Worm (Caenorhabditis elegans) whole organism, L4 larva: ENCODE results near the gene tax-4.

ENCODE experiments used
- D1046.2 ChIP-seq: fragments of 200-800 bp; sonication (Bioruptor generic); IDR thresholded peaks from 2 replicates; pipeline ENCODE4 v1.3.6; 2022; ENCODE audit warnings: missing genetic modification characterization, missing compliant biosample characterization
- F10B5.3 ChIP-seq: sonication (generic microtip); optimal IDR thresholded peaks from 2 replicates; lab custom pipeline; 2016; ENCODE audit warnings: mild to moderate bottlenecking, missing genetic modification characterization, missing compliant biosample characterization
- F26F4.8 ChIP-seq: fragments of 200-800 bp; sonication (Bioruptor generic); conservative IDR thresholded peaks from 2 replicates; pipeline ENCODE4 v1.3.6; 2022; ENCODE audit warnings: missing genetic modification characterization, missing compliant biosample characterization
- F37D6.2 ChIP-seq: sonication (generic microtip); optimal IDR thresholded peaks from 2 replicates; lab custom pipeline; 2016; ENCODE audit warnings: mild to moderate bottlenecking, missing genetic modification characterization, missing compliant biosample characterization
- Y105C5A.15 ChIP-seq: fragments of 200-800 bp; sonication (Bioruptor generic); IDR thresholded peaks from 2 replicates; pipeline ENCODE4 v1.3.6; 2022; ENCODE audit warnings: missing genetic modification characterization, missing compliant biosample characterization
- ZK337.2 ChIP-seq: fragments of 200-800 bp; sonication (Bioruptor generic); IDR thresholded peaks from 2 replicates; pipeline ENCODE4 v1.3.6; 2022; ENCODE audit warnings: missing genetic modification reagents, missing genetic modification characterization, missing compliant biosample characterization
- ZK546.5 ChIP-seq, 2 experiments: sonication (generic microtip); optimal IDR thresholded peaks; 2 replicates each; lab custom pipeline; 2017; ENCODE audit warnings: missing biosample characterization in 2 of 2, missing genetic modification characterization in 2 of 2
- ceh-62 ChIP-seq: sonication (generic microtip); optimal IDR thresholded peaks from 2 replicates; lab custom pipeline; 2017; ENCODE audit warnings: missing biosample characterization, missing genetic modification characterization
- ceh-82 ChIP-seq: sonication (generic microtip); optimal IDR thresholded peaks from 2 replicates; lab custom pipeline; 2017; ENCODE audit warnings: missing biosample characterization, missing genetic modification characterization
- daf-12 ChIP-seq: fragments of 150-350 bp; optimal IDR thresholded peaks from 2 replicates; lab custom pipeline; 2014; ENCODE audit warnings: missing biosample characterization, missing genetic modification reagents, missing genetic modification characterization
- daf-19 ChIP-seq: fragments of 200-800 bp; sonication (Bioruptor generic); conservative IDR thresholded peaks from 2 replicates; pipeline ENCODE4 v1.3.6; 2022; ENCODE audit warnings: missing genetic modification characterization, missing compliant biosample characterization
- dmd-8 ChIP-seq: fragments of 200-800 bp; sonication (Bioruptor generic); IDR thresholded peaks from 2 replicates; pipeline ENCODE4 v1.3.6; 2022; ENCODE audit warnings: missing genetic modification characterization, missing compliant biosample characterization
- dmd-9 ChIP-seq: fragments of 200-800 bp; sonication (Bioruptor generic); IDR thresholded peaks from 2 replicates; pipeline ENCODE4 v1.3.6; 2022; ENCODE audit warnings: missing genetic modification reagents, missing genetic modification characterization, missing compliant biosample characterization
- fos-1 ChIP-seq: fragments of 150-350 bp; optimal IDR thresholded peaks from 2 replicates; lab custom pipeline; 2014; ENCODE audit warnings: missing biosample characterization, missing genetic modification characterization
- jun-1 ChIP-seq: fragments of 150-350 bp; optimal IDR thresholded peaks from 2 replicates; lab custom pipeline; 2014; ENCODE audit warnings: missing biosample characterization, missing genetic modification reagents, missing genetic modification characterization
- lin-1 ChIP-seq: fragments of 200-800 bp; sonication (Bioruptor generic); IDR thresholded peaks from 2 replicates; pipeline ENCODE4 v1.3.6; 2022; ENCODE audit warnings: missing genetic modification reagents, missing genetic modification characterization, missing compliant biosample characterization
- lin-15B ChIP-seq: fragments of 150-350 bp; sonication (generic microtip); optimal IDR thresholded peaks from 3 replicates; lab custom pipeline; 2014; ENCODE audit warnings: missing biosample characterization, missing genetic modification characterization
- lin-38 ChIP-seq: fragments of 200-800 bp; sonication (Bioruptor generic); IDR thresholded peaks from 2 replicates; pipeline ENCODE4 v1.3.6; 2022; ENCODE audit warnings: missing genetic modification reagents, missing genetic modification characterization, missing compliant biosample characterization
- lin-39 ChIP-seq: fragments of 150-350 bp; optimal IDR thresholded peaks from 2 replicates; lab custom pipeline; 2014; ENCODE audit warnings: missing biosample characterization, missing genetic modification reagents, missing genetic modification characterization
- mdt-29 ChIP-seq: fragments of 200-800 bp; sonication (Bioruptor generic); IDR thresholded peaks from 2 replicates; pipeline ENCODE4 v1.3.6; 2022; ENCODE audit warnings: missing genetic modification reagents, missing genetic modification characterization, missing compliant biosample characterization
- nhr-10 ChIP-seq: fragments of 150-350 bp; optimal IDR thresholded peaks from 2 replicates; lab custom pipeline; 2014; ENCODE audit warnings: missing biosample characterization, missing genetic modification characterization
- nhr-102 ChIP-seq: sonication (generic microtip); optimal IDR thresholded peaks from 2 replicates; lab custom pipeline; 2016; ENCODE audit warnings: mild to moderate bottlenecking, missing genetic modification characterization, moderate library complexity, missing compliant biosample characterization
- nhr-111 ChIP-seq: fragments of 200-800 bp; sonication (Bioruptor generic); optimal IDR thresholded peaks from 2 replicates; lab custom pipeline; 2018; ENCODE audit warnings: mild to moderate bottlenecking, missing genetic modification characterization, missing compliant biosample characterization
- nhr-237 ChIP-seq: sonication (generic microtip); optimal IDR thresholded peaks from 2 replicates; lab custom pipeline; 2017; ENCODE audit warnings: missing biosample characterization, missing genetic modification characterization
- nhr-28 ChIP-seq: fragments of 150-350 bp; optimal IDR thresholded peaks from 2 replicates; lab custom pipeline; 2014; ENCODE audit warnings: missing biosample characterization, missing genetic modification characterization
- pha-4 ChIP-seq, 2 experiments: fragments of 150-350 bp in 1 of 2; fragments of 200-800 bp in 1 of 2; sonication (Bioruptor generic) in 1 of 2; IDR thresholded peaks in 1 of 2; optimal IDR thresholded peaks in 1 of 2; 2 replicates each; pipeline versions ENCODE4 v1.3.6 to Lab custom; 2014 to 2022; ENCODE audit warnings: missing genetic modification characterization in 2 of 2, missing genetic modification reagents in 2 of 2, missing biosample characterization in 1 of 2, missing compliant biosample characterization in 1 of 2
- sdz-12 ChIP-seq: fragments of 200-800 bp; sonication (Bioruptor generic); optimal IDR thresholded peaks from 2 replicates; lab custom pipeline; 2018; ENCODE audit warnings: mild to moderate bottlenecking, missing genetic modification characterization, missing compliant biosample characterization
- snpc-1.2 ChIP-seq: fragments of 200-800 bp; sonication (Bioruptor generic); IDR thresholded peaks from 2 replicates; pipeline ENCODE4 v1.3.6; 2022; ENCODE audit warnings: missing genetic modification reagents, missing genetic modification characterization, missing compliant biosample characterization
- spr-1 ChIP-seq: sonication (generic microtip); optimal IDR thresholded peaks from 2 replicates; lab custom pipeline; 2016; ENCODE audit warnings: mild to moderate bottlenecking, missing genetic modification characterization, missing compliant biosample characterization
- spr-3 ChIP-seq: fragments of 200-800 bp; sonication (Bioruptor generic); optimal IDR thresholded peaks from 2 replicates; lab custom pipeline; 2018; ENCODE audit warnings: mild to moderate bottlenecking, missing genetic modification characterization, missing compliant biosample characterization
- unc-62 ChIP-seq, 3 experiments: fragments of 150-350 bp in 1 of 3; sonication (generic microtip); optimal IDR thresholded peaks in 2 of 3; peaks in 1 of 3; 1 replicate in 1 of 3; 2 replicates in 2 of 3; lab custom pipeline; 2014 to 2017; ENCODE audit warnings: missing biosample characterization in 3 of 3, missing genetic modification characterization in 3 of 3, missing genetic modification reagents in 3 of 3, missing genotype in 1 of 3
- zfp-2 ChIP-seq: sonication (generic microtip); optimal IDR thresholded peaks from 2 replicates; lab custom pipeline; 2016; ENCODE audit warnings: mild to moderate bottlenecking, missing genetic modification characterization, missing compliant biosample characterization
- zip-11 ChIP-seq: fragments of 200-800 bp; sonication (Bioruptor generic); IDR thresholded peaks from 2 replicates; pipeline ENCODE4 v1.3.6; 2022; ENCODE audit warnings: missing genetic modification characterization, missing compliant biosample characterization
- ztf-7 ChIP-seq: fragments of 150-350 bp; optimal IDR thresholded peaks from 2 replicates; lab custom pipeline; 2014; ENCODE audit warnings: missing biosample characterization, missing genetic modification characterization

The tax-4 gene

ce11 chrIII:9181246-9181645 lies at the start of gene tax-4:
Gene tax-4 (plus strand): TSS chrIII:9181546.
- TF ChIP-seq F37D6.2 (no peak), ztf-7 (no peak), zfp-2 (tag; lab: Kevin White, UChicago) (no peak), unc-62 (GFP tag; optimal IDR thresholded peaks at IDR 0.05 in 1 of 2; lab: Kevin White, UChicago) (peak in 1 of 2 experiments; percentile 38), unc-62 (tag; optimal IDR thresholded peaks at IDR 0.05; lab: Kevin White, UChicago) (no peak)

ce11 chrIII:9136587-9136986 lies 44.8 kb upstream of the tax-4 start, which contains the start of gene eat-4:
Gene eat-4 (plus strand): TSS chrIII:9136887.
- no peak for TF ChIP-seq spr-3 (GFP tag; lab: Kevin White, UChicago)
- no peak for TF ChIP-seq D1046.2 (GFP tag; lab: Robert Waterston, UW)
- no peak for TF ChIP-seq F26F4.8 (GFP tag; lab: Robert Waterston, UW)
- TF ChIP-seq snpc-1.2 (GFP tag; lab: Robert Waterston, UW) = no peak
- TF ChIP-seq spr-1 (tag; lab: Kevin White, UChicago) = no peak
- TF ChIP-seq mdt-29 (GFP tag; lab: Robert Waterston, UW) = no peak
- no peak for TF ChIP-seq nhr-102 (tag; lab: Kevin White, UChicago)
- TF ChIP-seq nhr-111 (GFP tag; lab: Kevin White, UChicago) = no peak
- no peak for TF ChIP-seq dmd-9 (GFP tag; lab: Robert Waterston, UW)
- TF ChIP-seq Y105C5A.15 (GFP tag; lab: Robert Waterston, UW) = no peak

- no peak for TF ChIP-seq sdz-12 (GFP tag; lab: Kevin White, UChicago)
- TF ChIP-seq nhr-111 (GFP tag; lab: Kevin White, UChicago) = no peak
- TF ChIP-seq unc-62 (GFP tag; optimal IDR thresholded peaks at IDR 0.05 in 1 of 2; lab: Kevin White, UChicago) = peak in 1 of 2 experiments; percentile 72
- no peak for TF ChIP-seq unc-62 (tag; optimal IDR thresholded peaks at IDR 0.05; lab: Kevin White, UChicago)
- no peak for TF ChIP-seq ceh-82 (tag; lab: Kevin White, UChicago)
- no peak for TF ChIP-seq daf-19 (GFP tag; lab: Robert Waterston, UW)
- TF ChIP-seq fos-1 (tag; lab: Kevin White, UChicago) = no peak
- no peak for TF ChIP-seq ZK546.5 (tag; optimal IDR thresholded peaks at IDR 0.05; lab: Kevin White, UChicago)
These were observed 42.7 kb upstream of the tax-4 start, which contains the start of gene ZK512.7 for ce11 chrIII:9138601-9139000. Gene ZK512.7 (minus strand): TSS chrIII:9138701.

ce11 chrIII:9143911-9144310 lies 37.4 kb upstream of the tax-4 start, which contains the start of gene ZK512.11:
Gene ZK512.11 (plus strand): TSS chrIII:9144211.
- TF ChIP-seq F37D6.2 (no peak), lin-15B (tag; lab: Kevin White, UChicago) (no peak), lin-39 (tag; lab: Kevin White, UChicago) (no peak), lin-38 (GFP tag; lab: Robert Waterston, UW) (no peak), zip-11 (GFP tag; lab: Robert Waterston, UW) (no peak), ceh-62 (no peak), ZK337.2 (GFP tag; lab: Robert Waterston, UW) (no peak), nhr-28 (tag; lab: Kevin White, UChicago) (no peak), lin-1 (no peak), dmd-8 (GFP tag; lab: Robert Waterston, UW) (no peak), nhr-237 (tag; lab: Kevin White, UChicago) (no peak), jun-1 (tag; lab: Kevin White, UChicago) (no peak), daf-12 (tag; lab: Kevin White, UChicago) (no peak), mdt-29 (GFP tag; lab: Robert Waterston, UW) (no peak), F10B5.3 (tag; lab: Kevin White, UChicago) (no peak), nhr-10 (tag; lab: Kevin White, UChicago) (no peak), pha-4 (GFP tag; IDR thresholded peaks at IDR 0.05; lab: Robert Waterston, UW) (no peak), pha-4 (tag; optimal IDR thresholded peaks at IDR 0.05; lab: Kevin White, UChicago) (no peak)
